Fruit fly (Drosophila melanogaster) Kc167 (cell line): ENCODE results near the gene CG32107.

ENCODE experiments used
- Sin3A ChIP-seq: fragments of >200 bp; optimal IDR thresholded peaks from 2 replicates; lab custom pipeline; 2018; ENCODE audit warnings: missing external identifiers
- psq ChIP-seq: fragments of >200 bp; optimal IDR thresholded peaks from 2 replicates; lab custom pipeline; 2017; ENCODE audit warnings: missing external identifiers

DNA sequence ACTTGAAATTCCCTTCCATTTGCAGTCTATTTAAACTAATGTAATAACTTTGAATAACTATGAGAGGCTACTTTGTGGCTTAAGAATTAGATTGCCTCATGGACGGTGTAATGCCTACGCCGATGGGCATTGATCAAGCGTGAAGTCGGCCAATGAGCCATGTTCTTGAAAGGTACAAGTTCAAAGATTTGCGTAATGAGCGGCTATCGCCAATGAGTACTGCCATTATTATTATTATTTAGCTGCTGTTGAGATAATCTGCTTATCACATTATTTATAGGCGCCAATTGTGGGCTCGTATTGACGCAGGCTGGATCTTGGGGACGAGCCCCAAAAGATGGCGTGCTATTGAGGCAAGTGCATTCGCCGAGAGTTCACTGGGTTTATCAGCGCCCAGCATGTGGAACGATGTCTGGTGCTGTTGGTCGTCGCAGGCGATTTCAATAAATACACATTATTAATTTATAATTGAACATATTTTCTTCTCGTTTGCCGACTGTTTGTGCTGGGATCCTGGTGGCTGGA is 23.8 kb downstream of the CG32107 start:
- TF ChIP-seq Sin3A: no peak
- no peak for TF ChIP-seq psq
